Fruit fly (Drosophila melanogaster): Measurements from ENCODE around the gene CG12104.
A peak's percentile ranks its signal among the peaks of the same experiment; 100 is the strongest.

The CG12104 gene

DNA sequence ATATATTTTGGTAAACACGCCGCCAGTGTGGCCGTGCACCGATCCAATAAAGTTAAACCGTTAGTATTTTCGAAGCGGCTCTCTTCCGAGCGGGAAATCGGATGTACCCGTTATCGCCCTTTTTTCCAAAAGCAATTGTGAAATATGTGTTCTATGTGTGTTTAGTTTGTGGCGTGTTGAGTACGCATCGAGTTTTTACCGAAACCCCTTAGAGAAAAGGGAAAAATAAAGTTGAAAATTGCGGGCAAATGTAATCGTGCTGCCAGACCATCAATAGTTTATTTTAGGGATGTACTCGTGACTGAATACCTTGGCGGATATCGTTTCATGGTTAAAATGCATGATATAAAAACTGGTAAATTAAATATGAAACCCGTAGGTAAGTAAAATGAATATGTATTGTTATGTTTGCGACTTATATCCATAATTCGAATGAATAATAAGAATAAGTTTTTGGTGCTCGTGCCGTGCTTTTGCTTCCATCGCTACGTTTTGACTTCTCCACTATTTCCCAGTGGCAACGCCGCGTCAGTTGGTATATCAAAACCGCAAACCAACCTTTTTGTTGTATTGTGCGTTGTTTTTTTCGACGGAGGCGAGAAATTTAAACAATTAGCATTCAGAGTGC is 36.8 kb upstream of the CG12104 start, which contains the start of the genes Mettl2 and Bgb (continued):
- TF ChIP-seq NK7.1 (GFP tag; optimal IDR thresholded peaks at IDR 0.05) (peak; percentile 48), CG17802 (tag; optimal IDR thresholded peaks at IDR 0.05) (peak; percentile 34), pan (optimal IDR thresholded peaks at IDR 0.05) (no peak), pan (GFP tag; optimal IDR thresholded peaks at IDR 0.05 in 1 of 2, IDR thresholded peaks at IDR 0.05 in 1 of 2) (peak in 1 of 2 experiments; percentile 79), CG1024 (GFP tag; IDR thresholded peaks at IDR 0.05) (no peak), CG32767 (GFP tag; IDR thresholded peaks at IDR 0.05) (peak; percentile 86), stwl (tag; optimal IDR thresholded peaks at IDR 0.05) (peak; percentile 42), CG11093 (GFP tag; IDR thresholded peaks at IDR 0.05) (peak; percentile 49; the same call in 1 of the 3 replicates), crp (GFP tag; optimal IDR thresholded peaks at IDR 0.05) (peak in 1 of 2 experiments; percentile 42), CG12659 (GFP tag; optimal IDR thresholded peaks at IDR 0.05) (peak; percentile 78), Mes4 (GFP tag; optimal IDR thresholded peaks at IDR 0.05) (peak; percentile 36), onecut (GFP tag; IDR thresholded peaks at IDR 0.05) (peak; percentile 30; the same call in 1 of the 2 replicates), CG18476 (GFP tag; optimal IDR thresholded peaks at IDR 0.05) (peak; percentile 62), Hand (GFP tag; optimal IDR thresholded peaks at IDR 0.05) (no peak), Eip74EF (GFP tag; optimal IDR thresholded peaks at IDR 0.05) (no peak), Lpt (GFP tag; optimal IDR thresholded peaks at IDR 0.05) (no peak), CG16813 (GFP tag; IDR thresholded peaks at IDR 0.05; ENCODE audit: partially characterized antibody) (peak; percentile 84), Atf6 (GFP tag; IDR thresholded peaks at IDR 0.05) (peak; percentile 52; the same call in 1 of the 2 replicates), twi (tag; optimal IDR thresholded peaks at IDR 0.05) (peak; percentile 59), emc (GFP tag; optimal IDR thresholded peaks at IDR 0.05) (peak; percentile 48), hth (optimal IDR thresholded peaks at IDR 0.05) (no peak), CG3995 (GFP tag; optimal IDR thresholded peaks at IDR 0.05) (peak; percentile 35), pzg (GFP tag; optimal IDR thresholded peaks at IDR 0.05) (peak; percentile 67), ara (GFP tag; IDR thresholded peaks at IDR 0.05) (peak; percentile 67), CG9609 (GFP tag; optimal IDR thresholded peaks at IDR 0.05) (peak; percentile 81), MESR4 (GFP tag; optimal IDR thresholded peaks at IDR 0.05) (no peak), CG8290 (GFP tag; optimal IDR thresholded peaks at IDR 0.05) (peak; percentile 57), CG8290 (tag; optimal IDR thresholded peaks at IDR 0.05) (no peak), exex (tag; optimal IDR thresholded peaks at IDR 0.05) (no peak), amos (GFP tag; IDR thresholded peaks at IDR 0.05; ENCODE audit: partially characterized antibody) (peak; percentile 66), CG15514 (GFP tag; optimal IDR thresholded peaks at IDR 0.05) (peak; percentile 83), YL-1 (GFP tag; optimal IDR thresholded peaks at IDR 0.05) (peak; percentile 58), CG10462 (GFP tag; optimal IDR thresholded peaks at IDR 0.05) (peak; percentile 6), cad (GFP tag; optimal IDR thresholded peaks at IDR 0.05) (no peak), Hmr (GFP tag; optimal IDR thresholded peaks at IDR 0.05) (peak; percentile 63), Poxn (GFP tag; IDR thresholded peaks at IDR 0.05) (no peak), Ravus (GFP tag; IDR thresholded peaks at IDR 0.05) (no peak), MTF-1 (GFP tag; optimal IDR thresholded peaks at IDR 0.05; ENCODE audit: borderline replicate concordance) (no peak), az2 (GFP tag; optimal IDR thresholded peaks at IDR 0.05) (peak; percentile 72), dm (GFP tag; optimal IDR thresholded peaks at IDR 0.05) (peak; percentile 35), Bteb2 (GFP tag; optimal IDR thresholded peaks at IDR 0.05) (peak; percentile 56), toy (GFP tag; IDR thresholded peaks at IDR 0.05) (peak; percentile 51; the same call in 1 of the 2 replicates), phol (tag; optimal IDR thresholded peaks at IDR 0.05) (peak; percentile 87), wor (GFP tag; IDR thresholded peaks at IDR 0.05) (peak; percentile 53), CG18764 (GFP tag; optimal IDR thresholded peaks at IDR 0.05) (peak; percentile 72), CG1529 (GFP tag; optimal IDR thresholded peaks at IDR 0.05) (peak; percentile 6), H2.0 (GFP tag; IDR thresholded peaks at IDR 0.05) (peak; percentile 60), gt (GFP tag; IDR thresholded peaks at IDR 0.05) (no peak; the same call in 1 of the 2 replicates), CG1602 (GFP tag; optimal IDR thresholded peaks at IDR 0.05) (peak; percentile 76), dan (GFP tag; IDR thresholded peaks at IDR 0.05) (peak; percentile 40; the same call in 1 of the 2 replicates)
